Worm (Caenorhabditis elegans) whole organism, L2 larva: Measurements from ENCODE around the gene Y55F3C.10.

Experiments
- aly-2 ChIP-seq: fragments of 150-350 bp; optimal IDR thresholded peaks from 2 replicates; lab custom pipeline; 2014; ENCODE audit warnings: missing biosample characterization, missing genetic modification characterization
- ama-1 ChIP-seq: fragments of 150-350 bp; optimal IDR thresholded peaks from 2 replicates; lab custom pipeline; 2018; ENCODE audit warnings: inconsistent platforms
- blmp-1 ChIP-seq: sonication (generic microtip); optimal IDR thresholded peaks from 2 replicates; lab custom pipeline; 2017; ENCODE audit warnings: missing genetic modification characterization, mild to moderate bottlenecking, missing compliant biosample characterization, antibody characterized with exemption, moderate library complexity; ENCODE audit not compliant: insufficient read depth
- fos-1 ChIP-seq: fragments of 150-350 bp; optimal IDR thresholded peaks from 2 replicates; lab custom pipeline; 2014; ENCODE audit warnings: missing biosample characterization, missing genetic modification characterization
- lin-39 ChIP-seq: fragments of 150-350 bp; optimal IDR thresholded peaks from 2 replicates; lab custom pipeline; 2014; ENCODE audit warnings: missing biosample characterization, missing genetic modification reagents, missing genetic modification characterization
- snpc-4 ChIP-seq: fragments of 150-350 bp; optimal IDR thresholded peaks from 2 replicates; lab custom pipeline; 2014; ENCODE audit warnings: missing biosample characterization, missing genetic modification characterization

ce11 chrIV:698304-698703 is 20.9 kb downstream of the Y55F3C.10 start, which contains the start of gene Y55F3C.17:
- TF ChIP-seq lin-39 (tag; lab: Kevin White, UChicago) (no peak), ama-1 (no peak), blmp-1 (no peak), snpc-4 (no peak), aly-2 (tag; lab: Kevin White, UChicago) (no peak), fos-1 (tag; lab: Kevin White, UChicago) (no peak)
